Worm (Caenorhabditis elegans) whole organism, late embryonic: Measurements from ENCODE around the gene tsen-54.
A peak's percentile ranks its signal among the peaks of the same experiment; 100 is the strongest.

ENCODE experiments used
- C08G9.2 ChIP-seq: sonication (generic microtip); optimal IDR thresholded peaks from 2 replicates; lab custom pipeline; 2016; ENCODE audit warnings: mild to moderate bottlenecking, missing genetic modification characterization, moderate library complexity, missing compliant biosample characterization
- C38D4.7 ChIP-seq: fragments of 200-800 bp; sonication (Bioruptor generic); optimal IDR thresholded peaks from 2 replicates; lab custom pipeline; 2018; ENCODE audit warnings: mild to moderate bottlenecking, missing genetic modification characterization, moderate library complexity, missing compliant biosample characterization
- F13H6.1 ChIP-seq: sonication (generic microtip); optimal IDR thresholded peaks from 2 replicates; lab custom pipeline; 2016; ENCODE audit warnings: missing genetic modification characterization, missing compliant biosample characterization
- T23F11.4 ChIP-seq: fragments of 200-800 bp; sonication (Bioruptor generic); optimal IDR thresholded peaks from 2 replicates; lab custom pipeline; 2018; ENCODE audit warnings: mild to moderate bottlenecking, missing genetic modification characterization, missing compliant biosample characterization
- Y22D7AL.16 ChIP-seq: sonication (generic microtip); optimal IDR thresholded peaks from 2 replicates; lab custom pipeline; 2016; ENCODE audit warnings: missing genetic modification characterization, missing compliant biosample characterization
- ama-1 ChIP-seq: fragments of 150-350 bp; optimal IDR thresholded peaks from 2 replicates; lab custom pipeline; 2014
- ceh-14 ChIP-seq: sonication (generic microtip); optimal IDR thresholded peaks from 2 replicates; lab custom pipeline; 2016; ENCODE audit warnings: missing genotype, missing genetic modification characterization, missing compliant biosample characterization
- ceh-2 ChIP-seq: sonication (generic microtip); optimal IDR thresholded peaks from 2 replicates; lab custom pipeline; 2016; ENCODE audit warnings: missing genotype, missing genetic modification characterization, missing compliant biosample characterization
- ceh-22 ChIP-seq: sonication (generic microtip); optimal IDR thresholded peaks from 2 replicates; lab custom pipeline; 2017; ENCODE audit warnings: missing biosample characterization, missing genetic modification characterization
- ceh-30 ChIP-seq: fragments of 150-350 bp; optimal IDR thresholded peaks from 2 replicates; lab custom pipeline; 2014; ENCODE audit warnings: missing biosample characterization, missing genetic modification characterization
- ceh-31 ChIP-seq: sonication (generic microtip); optimal IDR thresholded peaks from 2 replicates; lab custom pipeline; 2016; ENCODE audit warnings: missing genetic modification characterization, missing compliant biosample characterization
- ceh-34 ChIP-seq: sonication (generic microtip); optimal IDR thresholded peaks from 2 replicates; lab custom pipeline; 2016; ENCODE audit warnings: mild to moderate bottlenecking, missing genetic modification characterization, missing compliant biosample characterization
- ceh-45 ChIP-seq: fragments of 200-800 bp; sonication (Bioruptor generic); IDR thresholded peaks from 2 replicates; pipeline ENCODE4 v1.3.6; 2022; ENCODE audit warnings: missing genetic modification reagents, missing genetic modification characterization, missing compliant biosample characterization
- ceh-48 ChIP-seq: sonication (generic microtip); optimal IDR thresholded peaks from 2 replicates; lab custom pipeline; 2016; ENCODE audit warnings: missing genetic modification characterization, inconsistent platforms, missing compliant biosample characterization
- ceh-9 ChIP-seq: sonication (generic microtip); optimal IDR thresholded peaks from 2 replicates; lab custom pipeline; 2016; ENCODE audit warnings: mild to moderate bottlenecking, missing genetic modification characterization, inconsistent platforms, missing compliant biosample characterization
- che-1 ChIP-seq: sonication (generic microtip); optimal IDR thresholded peaks from 2 replicates; lab custom pipeline; 2016; ENCODE audit warnings: mild to moderate bottlenecking, missing genetic modification characterization, missing compliant biosample characterization
- dmd-4 ChIP-seq: sonication (generic microtip); optimal IDR thresholded peaks from 2 replicates; lab custom pipeline; 2016; ENCODE audit warnings: borderline replicate concordance, missing genetic modification characterization, missing compliant biosample characterization
- dve-1 ChIP-seq: sonication (generic microtip); optimal IDR thresholded peaks from 2 replicates; lab custom pipeline; 2017; ENCODE audit warnings: antibody characterized with exemption, mild to moderate bottlenecking, missing genetic modification characterization, missing compliant biosample characterization
- elt-4 ChIP-seq: sonication (generic microtip); optimal IDR thresholded peaks from 2 replicates; lab custom pipeline; 2016; ENCODE audit warnings: missing genetic modification characterization, missing compliant biosample characterization
- ets-4 ChIP-seq: sonication (generic microtip); optimal IDR thresholded peaks from 2 replicates; lab custom pipeline; 2016; ENCODE audit warnings: missing genetic modification characterization, missing compliant biosample characterization
- fax-1 ChIP-seq: sonication (generic microtip); optimal IDR thresholded peaks from 2 replicates; lab custom pipeline; 2016; ENCODE audit warnings: missing genotype, missing genetic modification characterization, missing compliant biosample characterization
- fkh-10 ChIP-seq: fragments of 150-350 bp; optimal IDR thresholded peaks from 2 replicates; lab custom pipeline; 2014; ENCODE audit warnings: missing biosample characterization, missing genetic modification reagents, missing genetic modification characterization
- fkh-6 ChIP-seq: sonication (generic microtip); optimal IDR thresholded peaks from 2 replicates; lab custom pipeline; 2016; ENCODE audit warnings: missing genetic modification characterization, missing compliant biosample characterization
- gmeb-2 ChIP-seq: sonication (generic microtip); optimal IDR thresholded peaks from 2 replicates; lab custom pipeline; 2016; ENCODE audit warnings: missing genetic modification characterization, inconsistent platforms, missing compliant biosample characterization
- hlh-13 ChIP-seq: fragments of 200-800 bp; sonication (Bioruptor generic); optimal IDR thresholded peaks from 2 replicates; lab custom pipeline; 2018; ENCODE audit warnings: mild to moderate bottlenecking, missing genetic modification characterization, missing compliant biosample characterization
- hlh-15 ChIP-seq: sonication (generic microtip); optimal IDR thresholded peaks from 2 replicates; lab custom pipeline; 2016; ENCODE audit warnings: missing genetic modification characterization, missing compliant biosample characterization
- hlh-30 ChIP-seq: sonication (generic microtip); optimal IDR thresholded peaks from 2 replicates; lab custom pipeline; 2017; ENCODE audit warnings: antibody characterized with exemption, missing genetic modification characterization, missing compliant biosample characterization; ENCODE audit not compliant: insufficient read depth
- hlh-6 ChIP-seq: sonication (generic microtip); optimal IDR thresholded peaks from 2 replicates; lab custom pipeline; 2016; ENCODE audit warnings: missing genotype, missing genetic modification characterization, missing compliant biosample characterization
- hlh-8 ChIP-seq: sonication (generic microtip); optimal IDR thresholded peaks from 2 replicates; lab custom pipeline; 2016; ENCODE audit warnings: missing genotype, missing genetic modification characterization, missing compliant biosample characterization
- lim-6 ChIP-seq: sonication (generic microtip); optimal IDR thresholded peaks from 2 replicates; lab custom pipeline; 2016; ENCODE audit warnings: missing genetic modification characterization, missing compliant biosample characterization
- lin-11 ChIP-seq: fragments of 200-800 bp; sonication (Bioruptor generic); optimal IDR thresholded peaks from 2 replicates; lab custom pipeline; 2018; ENCODE audit warnings: mild to moderate bottlenecking, missing genetic modification characterization, missing compliant biosample characterization
- madf-2 ChIP-seq: sonication (generic microtip); optimal IDR thresholded peaks from 2 replicates; lab custom pipeline; 2017; ENCODE audit warnings: missing genetic modification characterization, missing compliant biosample characterization
- mec-3 ChIP-seq: sonication (generic microtip); optimal IDR thresholded peaks from 2 replicates; lab custom pipeline; 2016; ENCODE audit warnings: borderline replicate concordance, missing genetic modification characterization, missing compliant biosample characterization
- nfya-1 ChIP-seq: sonication (generic microtip); optimal IDR thresholded peaks from 2 replicates; lab custom pipeline; 2017; ENCODE audit warnings: missing genetic modification characterization, mild to moderate bottlenecking, missing compliant biosample characterization, antibody characterized with exemption, moderate library complexity
- nhr-232 ChIP-seq: sonication (generic microtip); optimal IDR thresholded peaks from 2 replicates; lab custom pipeline; 2016; ENCODE audit warnings: missing genetic modification characterization, missing compliant biosample characterization
- npax-4 ChIP-seq: sonication (generic microtip); optimal IDR thresholded peaks from 2 replicates; lab custom pipeline; 2016; ENCODE audit warnings: missing genetic modification characterization, missing compliant biosample characterization
- odd-2 ChIP-seq: sonication (generic microtip); optimal IDR thresholded peaks from 2 replicates; lab custom pipeline; 2017; ENCODE audit warnings: antibody characterized with exemption, mild to moderate bottlenecking, missing genetic modification characterization, missing compliant biosample characterization
- pag-3 ChIP-seq: sonication (generic microtip); optimal IDR thresholded peaks from 2 replicates; lab custom pipeline; 2016; ENCODE audit warnings: missing compliant biosample characterization, missing genetic modification characterization, borderline replicate concordance
- pat-9 ChIP-seq: fragments of 200-800 bp; sonication (Bioruptor generic); optimal IDR thresholded peaks from 2 replicates; lab custom pipeline; 2018; ENCODE audit warnings: mild to moderate bottlenecking, missing genetic modification characterization, moderate library complexity, missing compliant biosample characterization
- pax-1 ChIP-seq: fragments of 150-350 bp; optimal IDR thresholded peaks from 2 replicates; lab custom pipeline; 2014; ENCODE audit warnings: missing biosample characterization, missing genetic modification characterization
- pha-2 ChIP-seq: sonication (generic microtip); optimal IDR thresholded peaks from 2 replicates; lab custom pipeline; 2017; ENCODE audit warnings: mild to moderate bottlenecking, missing genetic modification characterization, missing compliant biosample characterization
- pha-4 ChIP-seq: fragments of 150-350 bp; optimal IDR thresholded peaks from 2 replicates; lab custom pipeline; 2018; ENCODE audit warnings: missing biosample characterization, missing genetic modification reagents, missing genetic modification characterization
- ref-2 ChIP-seq: sonication (generic microtip); optimal IDR thresholded peaks from 2 replicates; lab custom pipeline; 2016; ENCODE audit warnings: missing genetic modification characterization, missing compliant biosample characterization
- syd-9 ChIP-seq: sonication (generic microtip); optimal IDR thresholded peaks from 2 replicates; lab custom pipeline; 2016; ENCODE audit warnings: mild to moderate bottlenecking, missing genetic modification characterization, moderate library complexity, missing compliant biosample characterization
- tbx-2 ChIP-seq: sonication (generic microtip); optimal IDR thresholded peaks from 2 replicates; lab custom pipeline; 2016; ENCODE audit warnings: missing genetic modification characterization, missing compliant biosample characterization
- unc-3 ChIP-seq, 2 experiments: fragments of 200-800 bp in 1 of 2; sonication (Bioruptor generic) in 1 of 2; sonication (generic microtip) in 1 of 2; conservative IDR thresholded peaks in 1 of 2; optimal IDR thresholded peaks in 1 of 2; 2 replicates each; pipeline versions ENCODE4 v1.3.6 to Lab custom; 2016 to 2022; ENCODE audit warnings: missing compliant biosample characterization in 2 of 2, missing genetic modification characterization in 2 of 2, missing genetic modification reagents in 1 of 2
- unc-42 ChIP-seq: sonication (generic microtip); optimal IDR thresholded peaks from 2 replicates; lab custom pipeline; 2016; ENCODE audit warnings: missing genotype, missing genetic modification characterization, missing compliant biosample characterization
- zip-5 ChIP-seq: sonication (generic microtip); optimal IDR thresholded peaks from 2 replicates; lab custom pipeline; 2016; ENCODE audit warnings: missing genetic modification characterization, missing compliant biosample characterization
- ztf-16 ChIP-seq: sonication (generic microtip); optimal IDR thresholded peaks from 2 replicates; lab custom pipeline; 2017; ENCODE audit warnings: missing genetic modification characterization, missing compliant biosample characterization

The tsen-54 gene

DNA sequence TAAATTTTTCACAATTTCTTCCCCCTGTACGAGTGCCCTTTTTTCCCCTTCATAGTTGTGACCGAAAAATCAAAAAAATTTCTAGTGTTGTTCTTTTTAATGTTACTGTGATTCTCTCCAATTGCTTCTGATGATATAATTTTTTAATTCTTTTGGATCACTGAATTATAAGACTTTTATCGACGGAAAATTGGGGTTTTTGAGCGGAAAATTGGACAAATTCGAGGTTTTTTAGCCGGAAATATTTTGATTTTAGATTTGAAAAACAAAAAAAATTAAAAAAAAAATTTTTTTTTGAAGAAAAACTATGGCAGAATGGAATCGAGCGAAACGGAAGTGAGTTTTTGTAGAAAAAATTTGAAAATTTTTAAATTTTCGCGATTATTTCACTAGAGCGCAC is at the start of gene tsen-54:
tsen-54 (plus strand) TSS at position 301 of the 400 bp plus-strand sequence.
- no peak for TF ChIP-seq dve-1
- no peak for TF ChIP-seq elt-4 (tag; lab: Kevin White, UChicago)
- no peak for TF ChIP-seq fkh-10 (GFP tag; lab: Kevin White, UChicago)
- no peak for TF ChIP-seq hlh-30 (tag; lab: Kevin White, UChicago)
- TF ChIP-seq ceh-45 (GFP tag; lab: Robert Waterston, UW) = no peak
- TF ChIP-seq gmeb-2 (tag; lab: Kevin White, UChicago) = no peak
- TF ChIP-seq ceh-31 (tag; lab: Kevin White, UChicago) = no peak
- TF ChIP-seq pat-9 (tag; lab: Kevin White, UChicago) = no peak
- no peak for TF ChIP-seq C38D4.7 (GFP tag; lab: Kevin White, UChicago)
- TF ChIP-seq lim-6 (tag; lab: Kevin White, UChicago) = no peak
- no peak for TF ChIP-seq F13H6.1
- no peak for TF ChIP-seq pha-2 (tag; lab: Kevin White, UChicago)
- TF ChIP-seq madf-2 (tag; lab: Kevin White, UChicago) = no peak
- TF ChIP-seq T23F11.4 (GFP tag; lab: Kevin White, UChicago) = no peak
- TF ChIP-seq pax-1 (tag; lab: Kevin White, UChicago) = no peak
- TF ChIP-seq pag-3 (tag; lab: Kevin White, UChicago) = no peak
- TF ChIP-seq ets-4 (tag; lab: Kevin White, UChicago) = no peak
- no peak for TF ChIP-seq Y22D7AL.16 (tag; lab: Kevin White, UChicago)
- TF ChIP-seq lin-11 = no peak
- TF ChIP-seq hlh-6 (tag; lab: Kevin White, UChicago) = no peak
- TF ChIP-seq, all 69 proteins: peak for 0

DNA sequence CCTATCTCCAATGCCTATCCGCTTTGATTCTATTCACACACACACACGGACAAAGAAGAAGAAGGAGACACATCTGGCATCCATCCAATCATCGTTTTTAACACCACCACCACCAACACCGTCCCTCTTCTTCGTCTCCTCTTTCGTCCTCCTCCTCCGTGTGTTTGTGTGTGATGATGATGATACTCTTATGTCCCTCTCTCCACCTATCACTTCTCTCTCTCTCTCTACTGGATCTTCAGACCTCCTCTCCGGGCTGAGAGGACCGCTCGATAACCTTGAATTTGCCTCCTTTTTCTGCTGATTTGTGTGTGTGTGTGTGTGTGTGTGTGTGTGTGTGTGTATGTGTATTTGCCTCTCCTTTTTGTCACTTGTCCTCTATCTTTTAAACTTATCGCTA is 47.0 kb upstream of the tsen-54 start:
- TF ChIP-seq dmd-4 (tag; lab: Kevin White, UChicago) (no peak), hlh-13 (GFP tag; lab: Kevin White, UChicago) (no peak), syd-9 (tag; lab: Kevin White, UChicago) (no peak), nfya-1 (tag; lab: Kevin White, UChicago) (peak; percentile 76), dve-1 (no peak), ref-2 (peak; percentile 60), pha-4 (tag; lab: Kevin White, UChicago) (no peak), che-1 (tag; lab: Kevin White, UChicago) (peak; percentile 15), tbx-2 (tag; lab: Kevin White, UChicago) (peak; percentile 24), unc-3 (GFP tag; conservative IDR thresholded peaks at IDR 0.05; lab: Robert Waterston, UW) (no peak), unc-3 (tag; optimal IDR thresholded peaks at IDR 0.05; lab: Kevin White, UChicago) (no peak), lim-6 (tag; lab: Kevin White, UChicago) (no peak), elt-4 (tag; lab: Kevin White, UChicago) (no peak), ceh-48 (tag; lab: Kevin White, UChicago) (no peak), nhr-232 (no peak), ztf-16 (tag; lab: Kevin White, UChicago) (no peak), npax-4 (tag; lab: Kevin White, UChicago) (no peak), ceh-34 (tag; lab: Kevin White, UChicago) (no peak), ceh-14 (tag; lab: Kevin White, UChicago) (no peak), fkh-10 (GFP tag; lab: Kevin White, UChicago) (no peak), ets-4 (tag; lab: Kevin White, UChicago) (no peak), ceh-9 (tag; lab: Kevin White, UChicago) (no peak), pha-2 (tag; lab: Kevin White, UChicago) (no peak), gmeb-2 (tag; lab: Kevin White, UChicago) (no peak), fax-1 (tag; lab: Kevin White, UChicago) (no peak), ceh-22 (tag; lab: Kevin White, UChicago) (no peak), pag-3 (tag; lab: Kevin White, UChicago) (no peak), mec-3 (tag; lab: Kevin White, UChicago) (no peak), ceh-31 (tag; lab: Kevin White, UChicago) (no peak), T23F11.4 (GFP tag; lab: Kevin White, UChicago) (no peak), C08G9.2 (peak; percentile 4), lin-11 (no peak), ceh-2 (no peak), fkh-6 (tag; lab: Kevin White, UChicago) (no peak), odd-2 (no peak), ceh-30 (no peak), unc-42 (tag; lab: Kevin White, UChicago) (no peak), Y22D7AL.16 (tag; lab: Kevin White, UChicago) (no peak), hlh-8 (tag; lab: Kevin White, UChicago) (peak; percentile 45), zip-5 (tag; lab: Kevin White, UChicago) (no peak), hlh-15 (tag; lab: Kevin White, UChicago) (no peak), ama-1 (lab: Kevin White, UChicago) (no peak)
